Fruit fly (Drosophila melanogaster) whole organism, wandering third instar larva: ENCODE measurements around the gene CG3632.

Experiments used
- GATAd ChIP-seq: sonication (Bioruptor generic); optimal IDR thresholded peaks from 2 replicates; lab custom pipeline; 2016; ENCODE audit warnings: missing biosample characterization, missing genetic modification characterization
- Rel ChIP-seq, 2 experiments: fragments of 200-800 bp; sonication (Bioruptor generic) in 1 of 2; optimal IDR thresholded peaks; 2 replicates in 1 of 2; 3 replicates in 1 of 2; lab custom pipeline; 2016 to 2019; ENCODE audit warnings: mild to moderate bottlenecking in 2 of 2, missing biosample characterization in 2 of 2, missing genetic modification characterization in 2 of 2, moderate library complexity in 1 of 2
- br ChIP-seq: fragments of 200-800 bp; sonication (Bioruptor generic); optimal IDR thresholded peaks from 2 replicates; lab custom pipeline; 2016; ENCODE audit warnings: missing biosample characterization, missing genetic modification characterization
- dl ChIP-seq, 2 experiments: fragments of 175-275, 200-275 bp in 1 of 2; fragments of 200-275 bp in 1 of 2; sonication (Bioruptor generic); optimal IDR thresholded peaks; lab custom pipeline; 2018; ENCODE audit warnings: mild to moderate bottlenecking in 2 of 2, missing biosample characterization in 2 of 2, missing genetic modification characterization in 2 of 2, moderate library complexity in 2 of 2; ENCODE audit not compliant: partially characterized antibody in 2 of 2, insufficient read depth in 1 of 2
- h ChIP-seq: fragments of 200-800 bp; sonication (Bioruptor generic); optimal IDR thresholded peaks from 3 replicates; lab custom pipeline; 2016; ENCODE audit warnings: missing biosample characterization, mild to moderate bottlenecking, missing genetic modification characterization

DNA sequence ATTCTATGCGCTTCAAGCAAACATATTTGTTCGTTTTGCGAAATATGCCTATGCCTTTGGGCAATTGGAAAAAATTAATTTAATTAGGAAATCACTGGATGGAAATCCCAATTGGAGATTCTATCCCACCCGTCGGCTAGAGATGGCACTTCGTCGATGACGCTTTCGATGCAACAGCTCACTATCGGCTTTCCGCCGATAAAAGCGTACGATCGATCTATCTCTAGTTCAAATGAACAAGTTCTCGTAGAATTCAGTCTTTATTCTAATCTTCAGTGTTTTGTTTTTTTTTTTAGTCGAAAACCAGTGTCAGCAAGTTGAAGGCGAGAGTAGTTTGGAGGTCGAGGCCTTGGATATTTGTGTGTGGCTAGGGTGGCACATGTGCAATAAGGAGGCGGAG lies 26.6 kb downstream of the CG3632 start, which contains the start of the genes CG9917 and CG32579:
- TF ChIP-seq Rel (GFP tag; optimal IDR thresholded peaks at IDR 0.05; lab: Kevin White, UChicago) (no peak), Rel (tag; optimal IDR thresholded peaks at IDR 0.05; lab: Kevin White, UChicago) (peak; percentile 85), h (GFP tag; lab: Kevin White, UChicago) (no peak), dl (GFP tag; optimal IDR thresholded peaks at IDR 0.05; lab: Kevin White, UChicago; ENCODE audit: insufficient read depth in 1 of 2, partially characterized antibody in 2 of 2) (no peak), br (GFP tag; lab: Kevin White, UChicago) (no peak), GATAd (GFP tag; lab: Kevin White, UChicago) (no peak)
